Worm (Caenorhabditis elegans) whole organism, L4 larva: ENCODE measurements around the gene math-3.
"Not testable (repeated sequence)": the region's sequence is repeated elsewhere in the genome, so short reads cannot be mapped to it uniquely, and the experiment has no call there.

Experiments
- F44E2.7 ChIP-seq: fragments of 200-800 bp; sonication (Bioruptor generic); IDR thresholded peaks from 2 replicates; pipeline ENCODE4 v2.1.2; 2022; ENCODE audit warnings: missing genetic modification characterization, missing compliant biosample characterization
- F49E8.2 ChIP-seq: sonication (generic microtip); optimal IDR thresholded peaks from 2 replicates; lab custom pipeline; 2016; ENCODE audit warnings: missing compliant biosample characterization, mild to moderate bottlenecking, missing genetic modification characterization, borderline replicate concordance
- R02D3.7 ChIP-seq: fragments of 150-350 bp; sonication (generic microtip); optimal IDR thresholded peaks from 3 replicates; lab custom pipeline; 2014; ENCODE audit warnings: missing biosample characterization, missing genetic modification characterization
- dve-1 ChIP-seq: sonication (generic microtip); optimal IDR thresholded peaks from 2 replicates; lab custom pipeline; 2017; ENCODE audit warnings: antibody characterized with exemption, mild to moderate bottlenecking, missing genetic modification characterization, missing compliant biosample characterization; ENCODE audit not compliant: insufficient read depth
- hmg-1.1 ChIP-seq: fragments of 200-800 bp; sonication (Bioruptor generic); IDR thresholded peaks from 2 replicates; pipeline ENCODE4 v1.3.6; 2022; ENCODE audit warnings: missing genetic modification reagents, missing genetic modification characterization, missing compliant biosample characterization
- jun-1 ChIP-seq: fragments of 150-350 bp; optimal IDR thresholded peaks from 2 replicates; lab custom pipeline; 2014; ENCODE audit warnings: missing biosample characterization, missing genetic modification reagents, missing genetic modification characterization
- lsy-2 ChIP-seq, 2 experiments: fragments of 150-350 bp in 1 of 2; sonication (generic microtip) in 1 of 2; optimal IDR thresholded peaks; 2 replicates each; lab custom pipeline; 2014 to 2017; ENCODE audit warnings: missing biosample characterization in 2 of 2, missing genetic modification characterization in 2 of 2
- nhr-102 ChIP-seq: sonication (generic microtip); optimal IDR thresholded peaks from 2 replicates; lab custom pipeline; 2016; ENCODE audit warnings: mild to moderate bottlenecking, missing genetic modification characterization, moderate library complexity, missing compliant biosample characterization
- nhr-11 ChIP-seq: fragments of 150-350 bp; optimal IDR thresholded peaks from 2 replicates; lab custom pipeline; 2014; ENCODE audit warnings: missing biosample characterization, missing genetic modification characterization
- nhr-76 ChIP-seq: fragments of 150-350 bp; optimal IDR thresholded peaks from 2 replicates; lab custom pipeline; 2014; ENCODE audit warnings: missing biosample characterization, missing genetic modification characterization
- nhr-77 ChIP-seq: fragments of 150-350 bp; optimal IDR thresholded peaks from 2 replicates; lab custom pipeline; 2014; ENCODE audit warnings: missing biosample characterization, missing genetic modification characterization
- pha-4 ChIP-seq, 2 experiments: fragments of 150-350 bp in 1 of 2; fragments of 200-800 bp in 1 of 2; sonication (Bioruptor generic) in 1 of 2; IDR thresholded peaks in 1 of 2; optimal IDR thresholded peaks in 1 of 2; 2 replicates each; pipeline versions ENCODE4 v1.3.6 to Lab custom; 2014 to 2022; ENCODE audit warnings: missing genetic modification characterization in 2 of 2, missing genetic modification reagents in 2 of 2, missing biosample characterization in 1 of 2, missing compliant biosample characterization in 1 of 2
- snpc-4 ChIP-seq: fragments of 150-350 bp; optimal IDR thresholded peaks from 2 replicates; lab custom pipeline; 2014; ENCODE audit warnings: missing biosample characterization, missing genetic modification characterization

DNA sequence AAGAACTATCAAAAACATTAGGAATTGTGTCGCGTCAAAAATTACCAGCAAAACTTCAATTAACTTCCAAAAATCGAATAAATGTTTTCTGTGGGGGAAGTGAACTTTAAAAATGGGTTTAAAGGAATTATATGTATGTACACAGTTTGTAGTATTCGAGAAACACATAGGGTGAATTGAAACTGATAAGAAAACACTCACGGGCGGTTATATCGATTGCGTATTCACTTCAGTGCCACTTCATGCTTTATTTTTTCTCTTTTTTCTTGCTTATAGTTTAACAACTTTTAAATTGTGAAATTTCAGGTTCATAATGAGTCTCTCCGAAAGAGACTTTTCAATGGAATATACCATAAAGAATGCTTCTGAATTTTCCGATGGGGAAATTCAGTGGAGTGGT lies 3.3 kb downstream of the math-3 start, which contains the start of gene F36H5.14:
- TF ChIP-seq hmg-1.1 (GFP tag; lab: Robert Waterston, UW); dve-1 (tag; lab: Kevin White, UChicago); pha-4 (GFP tag; IDR thresholded peaks at IDR 0.05; lab: Robert Waterston, UW); pha-4 (tag; optimal IDR thresholded peaks at IDR 0.05; lab: Kevin White, UChicago); nhr-11 (tag; lab: Kevin White, UChicago); nhr-76; jun-1; F44E2.7 (GFP tag; lab: Robert Waterston, UW); F49E8.2 (tag; lab: Kevin White, UChicago); R02D3.7 (tag; lab: Kevin White, UChicago); nhr-102 (tag; lab: Kevin White, UChicago); snpc-4 (tag; lab: Kevin White, UChicago); nhr-77 (tag; lab: Kevin White, UChicago); lsy-2 (tag; optimal IDR thresholded peaks at IDR 0.05; lab: Kevin White, UChicago): not testable (repeated sequence)
